Fruit fly (Drosophila melanogaster) whole organism, embryonic: ENCODE results near the gene Cpr78Ca.

ENCODE experiments used
- Asciz ChIP-seq: fragments of 200-800 bp; sonication (Bioruptor generic); optimal IDR thresholded peaks from 2 replicates; lab custom pipeline; 2017; ENCODE audit warnings: missing biosample characterization, mild to moderate bottlenecking, missing genetic modification characterization, missing genetic modification reagents
- Bteb2 ChIP-seq: fragments of 200-800 bp; sonication (Bioruptor generic); optimal IDR thresholded peaks from 2 replicates; lab custom pipeline; 2016; ENCODE audit warnings: missing biosample characterization, missing genetic modification characterization
- CG10147 ChIP-seq: fragments of 200-800 bp; sonication (Bioruptor generic); optimal IDR thresholded peaks from 2 replicates; lab custom pipeline; 2019; ENCODE audit warnings: missing biosample characterization, mild to moderate bottlenecking, missing genetic modification characterization, moderate library complexity
- CG11093 ChIP-seq: fragments of 200-800 bp; sonication (Bioruptor generic); IDR thresholded peaks from 3 replicates; pipeline ENCODE4 v1.3.6; 2022; ENCODE audit warnings: missing biosample characterization, missing genetic modification characterization
- CG15073 ChIP-seq: fragments of 200-800 bp; sonication (Bioruptor generic); optimal IDR thresholded peaks from 2 replicates; lab custom pipeline; 2016; ENCODE audit warnings: missing biosample characterization, missing genetic modification characterization
- CG31224 ChIP-seq: fragments of 200-800 bp; sonication (Bioruptor generic); IDR thresholded peaks from 2 replicates; pipeline ENCODE4 v1.3.6; 2022; ENCODE audit warnings: missing biosample characterization, missing genetic modification characterization
- CG3163 ChIP-seq: fragments of 200-800 bp; sonication (Bioruptor generic); optimal IDR thresholded peaks from 3 replicates; lab custom pipeline; 2016; ENCODE audit warnings: missing biosample characterization, missing genetic modification characterization
- CG4404 ChIP-seq: fragments of 200-800 bp; sonication (Bioruptor generic); IDR thresholded peaks from 2 replicates; pipeline ENCODE4 v1.3.6; 2022; ENCODE audit warnings: missing biosample characterization, missing genetic modification characterization
- CG4424 ChIP-seq: fragments of 200-800 bp; sonication (Bioruptor generic); optimal IDR thresholded peaks from 3 replicates; lab custom pipeline; 2016; ENCODE audit warnings: missing biosample characterization, missing genetic modification characterization
- CG4707 ChIP-seq: fragments of 200-800 bp; sonication (Bioruptor generic); optimal IDR thresholded peaks from 2 replicates; lab custom pipeline; 2018; ENCODE audit warnings: missing biosample characterization, mild to moderate bottlenecking, missing genetic modification characterization, moderate library complexity
- CG7745 ChIP-seq: fragments of 200-800 bp; sonication (Bioruptor generic); optimal IDR thresholded peaks from 2 replicates; lab custom pipeline; 2018; ENCODE audit warnings: missing biosample characterization, mild to moderate bottlenecking, missing genetic modification characterization, moderate library complexity
- CG7928 ChIP-seq: fragments of 200-800 bp; sonication (Bioruptor generic); optimal IDR thresholded peaks from 2 replicates; lab custom pipeline; 2017; ENCODE audit warnings: missing biosample characterization, mild to moderate bottlenecking, missing genetic modification characterization
- CG8944 ChIP-seq: fragments of 200-800 bp; sonication (Bioruptor generic); optimal IDR thresholded peaks from 3 replicates; lab custom pipeline; 2016; ENCODE audit warnings: missing biosample characterization, missing genetic modification characterization
- CG9437 ChIP-seq: fragments of 200-800 bp; sonication (Bioruptor generic); optimal IDR thresholded peaks from 2 replicates; lab custom pipeline; 2018; ENCODE audit warnings: missing biosample characterization, mild to moderate bottlenecking, missing genetic modification characterization
- D19B ChIP-seq: fragments of 200-800 bp; sonication (Bioruptor generic); optimal IDR thresholded peaks from 2 replicates; lab custom pipeline; 2017; ENCODE audit warnings: missing biosample characterization, mild to moderate bottlenecking, missing genetic modification characterization
- Dad ChIP-seq: fragments of 200-800 bp; sonication (Bioruptor generic); optimal IDR thresholded peaks from 3 replicates; lab custom pipeline; 2016; ENCODE audit warnings: missing biosample characterization, missing genetic modification characterization
- H15 ChIP-seq: fragments of 200-800 bp; sonication (Bioruptor generic); IDR thresholded peaks from 3 replicates; pipeline ENCODE4 v1.3.6; 2022; ENCODE audit warnings: missing biosample characterization, missing genetic modification characterization
- HLHmδ ChIP-seq: fragments of 200-800 bp; sonication (Bioruptor generic); optimal IDR thresholded peaks from 2 replicates; lab custom pipeline; 2018; ENCODE audit warnings: missing biosample characterization, mild to moderate bottlenecking, missing genetic modification characterization, moderate library complexity
- Hand ChIP-seq: fragments of 200-800 bp; sonication (Bioruptor generic); optimal IDR thresholded peaks from 2 replicates; lab custom pipeline; 2017; ENCODE audit warnings: mild to moderate bottlenecking, missing biosample characterization, missing genetic modification reagents, missing genetic modification characterization
- Hey ChIP-seq: fragments of 200-800 bp; sonication (Bioruptor generic); optimal IDR thresholded peaks from 3 replicates; lab custom pipeline; 2018; ENCODE audit warnings: missing biosample characterization, mild to moderate bottlenecking, missing genetic modification characterization
- Hr3 ChIP-seq: fragments of 200-800 bp; sonication (Bioruptor generic); optimal IDR thresholded peaks from 3 replicates; lab custom pipeline; 2016; ENCODE audit warnings: missing biosample characterization, missing genetic modification characterization
- MESR4 ChIP-seq: fragments of 200-800 bp; sonication (Bioruptor generic); optimal IDR thresholded peaks from 2 replicates; lab custom pipeline; 2018; ENCODE audit warnings: missing biosample characterization, mild to moderate bottlenecking, missing genetic modification characterization, moderate library complexity
- MTF-1 ChIP-seq: fragments of 200-800 bp; sonication (Bioruptor generic); optimal IDR thresholded peaks from 2 replicates; lab custom pipeline; 2018; ENCODE audit warnings: missing biosample characterization, mild to moderate bottlenecking, missing genetic modification characterization, borderline replicate concordance
- Med ChIP-seq: fragments of 200-800 bp; sonication (Bioruptor generic); peaks from one replicate; lab custom pipeline; 2016; ENCODE audit warnings: missing biosample characterization, missing genetic modification characterization, mild to moderate bottlenecking, inconsistent platforms, moderate library complexity
- Mes4 ChIP-seq: fragments of 200-800 bp; sonication (Bioruptor generic); optimal IDR thresholded peaks from 2 replicates; lab custom pipeline; 2016; ENCODE audit warnings: missing biosample characterization, missing genetic modification characterization
- Pdp1 ChIP-seq, 2 experiments: fragments of 200-800 bp; sonication (Bioruptor generic); optimal IDR thresholded peaks; 3 replicates each; lab custom pipeline; 2016; ENCODE audit warnings: missing biosample characterization in 2 of 2, missing genetic modification characterization in 2 of 2, mild to moderate bottlenecking in 1 of 2, moderate library complexity in 1 of 2
- Poxn ChIP-seq: fragments of 200-800 bp; sonication (Bioruptor generic); IDR thresholded peaks from 2 replicates; pipeline ENCODE4 v1.3.6; 2022; ENCODE audit warnings: missing biosample characterization, missing genetic modification characterization
- Spps ChIP-seq: fragments of 200-800 bp; sonication (Bioruptor generic); optimal IDR thresholded peaks from 2 replicates; lab custom pipeline; 2018; ENCODE audit warnings: missing biosample characterization, mild to moderate bottlenecking, missing genetic modification characterization
- Sry-δ ChIP-seq: fragments of 200-800 bp; sonication (Bioruptor generic); optimal IDR thresholded peaks from 2 replicates; lab custom pipeline; 2016; ENCODE audit warnings: missing biosample characterization, missing genetic modification characterization
- al ChIP-seq: fragments of 200-800 bp; sonication (Bioruptor generic); IDR thresholded peaks from 2 replicates; pipeline ENCODE4 v1.3.6; 2022; ENCODE audit warnings: missing biosample characterization, missing genetic modification characterization
- ash1 ChIP-seq: fragments of 200-800 bp; sonication (Bioruptor generic); optimal IDR thresholded peaks from 2 replicates; lab custom pipeline; 2018; ENCODE audit warnings: missing biosample characterization, mild to moderate bottlenecking, missing genetic modification characterization
- bcd ChIP-seq: fragments of 200-800 bp; sonication (Bioruptor generic); optimal IDR thresholded peaks from 2 replicates; lab custom pipeline; 2017; ENCODE audit warnings: missing biosample characterization, mild to moderate bottlenecking, missing genetic modification characterization
- bsh ChIP-seq, 2 experiments: fragments of 200-800 bp; sonication (Bioruptor generic); optimal IDR thresholded peaks; 2 replicates each; lab custom pipeline; 2017 to 2018; ENCODE audit warnings: mild to moderate bottlenecking in 2 of 2, missing biosample characterization in 2 of 2, missing genetic modification characterization in 2 of 2, moderate library complexity in 1 of 2
- cad ChIP-seq: fragments of >200 bp; optimal IDR thresholded peaks from 2 replicates; lab custom pipeline; 2017; ENCODE audit warnings: missing biosample characterization, missing genetic modification characterization
- ci ChIP-seq: fragments of 200-800 bp; sonication (Bioruptor generic); IDR thresholded peaks from 3 replicates; pipeline ENCODE4 v1.3.6; 2022; ENCODE audit warnings: missing biosample characterization, missing genetic modification characterization
- dati ChIP-seq: fragments of 200-800 bp; sonication (Bioruptor generic); IDR thresholded peaks from 2 replicates; pipeline ENCODE4 v1.3.6; 2022; ENCODE audit warnings: missing biosample characterization, missing genetic modification characterization
- ems ChIP-seq: fragments of 200-800 bp; sonication (Bioruptor generic); optimal IDR thresholded peaks from 3 replicates; lab custom pipeline; 2016; ENCODE audit warnings: missing biosample characterization, missing genetic modification characterization
- fd102C ChIP-seq: fragments of 200-800 bp; sonication (Bioruptor generic); optimal IDR thresholded peaks from 2 replicates; lab custom pipeline; 2018; ENCODE audit warnings: missing biosample characterization, mild to moderate bottlenecking, missing genetic modification characterization, moderate library complexity
- insv ChIP-seq, 2 experiments: fragments of 200-800 bp; sonication (Bioruptor generic); optimal IDR thresholded peaks; 3 replicates each; lab custom pipeline; 2016 to 2018; ENCODE audit warnings: missing biosample characterization in 2 of 2, missing genetic modification characterization in 2 of 2
- maf-S ChIP-seq: fragments of 200-800 bp; sonication (Bioruptor generic); optimal IDR thresholded peaks from 2 replicates; lab custom pipeline; 2016; ENCODE audit warnings: missing biosample characterization, missing genetic modification characterization
- scrt ChIP-seq: fragments of 200-800 bp; sonication (Bioruptor generic); optimal IDR thresholded peaks from 2 replicates; lab custom pipeline; 2018; ENCODE audit warnings: missing biosample characterization, mild to moderate bottlenecking, missing genetic modification characterization, moderate library complexity
- seq ChIP-seq: fragments of 200-800 bp; sonication (Bioruptor generic); IDR thresholded peaks from 2 replicates; pipeline ENCODE4 v1.3.6; 2022; ENCODE audit warnings: missing biosample characterization, missing genetic modification characterization
- slou ChIP-seq: fragments of 200-800 bp; sonication (Bioruptor generic); optimal IDR thresholded peaks from 3 replicates; lab custom pipeline; 2016; ENCODE audit warnings: missing biosample characterization, missing genetic modification characterization
- slp2 ChIP-seq: fragments of 200-800 bp; sonication (Bioruptor generic); optimal IDR thresholded peaks from 2 replicates; lab custom pipeline; 2016; ENCODE audit warnings: missing biosample characterization, missing genetic modification characterization
- tin ChIP-seq: fragments of 200-800 bp; sonication (Bioruptor generic); optimal IDR thresholded peaks from 3 replicates; lab custom pipeline; 2016; ENCODE audit warnings: missing biosample characterization, missing genetic modification characterization
- yki ChIP-seq: fragments of >200 bp; optimal IDR thresholded peaks from 3 replicates; lab custom pipeline; 2018
- z ChIP-seq: fragments of 200-800 bp; sonication (Bioruptor generic); IDR thresholded peaks from 3 replicates; pipeline ENCODE4 v1.3.6; 2022; ENCODE audit warnings: missing biosample characterization, missing genetic modification characterization
- zen ChIP-seq: fragments of 200-800 bp; sonication (Bioruptor generic); optimal IDR thresholded peaks from 3 replicates; lab custom pipeline; 2018; ENCODE audit warnings: missing biosample characterization, mild to moderate bottlenecking, missing genetic modification characterization, moderate library complexity

Cpr78Ca gene

dm6 chr3L:21276296-21277257, 16.0 kb downstream of the Cpr78Ca start:
- TF ChIP-seq ash1 (no peak), insv (GFP tag; optimal IDR thresholded peaks at IDR 0.05; lab: Kevin White, UChicago) (peak; percentile 4 to 31), al (GFP tag; lab: Robert Waterston, UW) (peak; percentile 19; the same call in 1 of the 2 replicates), tin (GFP tag; lab: Kevin White, UChicago) (peak; percentile 32), CG31224 (GFP tag; lab: Robert Waterston, UW) (peak; percentile 30; the same call in 1 of the 2 replicates), Med (GFP tag; lab: Kevin White, UChicago) (peak; percentile 69), Hand (GFP tag; lab: Kevin White, UChicago) (peak; percentile 21), cad (GFP tag; lab: Kevin White, UChicago) (peak; percentile 75), Dad (GFP tag; lab: Kevin White, UChicago) (peak; percentile 29), seq (GFP tag; lab: Robert Waterston, UW) (0 out of 2 replicates have a peak, but pooled peaks have one; percentile 11), Sry-δ (GFP tag; lab: Kevin White, UChicago) (peak; percentile 12), bcd (GFP tag; lab: Kevin White, UChicago) (peak; percentile 66), Spps (tag; lab: Kevin White, UChicago) (peak; percentile 27), Poxn (no peak), maf-S (GFP tag; lab: Kevin White, UChicago) (peak; percentile 37), D19B (GFP tag; lab: Kevin White, UChicago) (peak; percentile 18), zen (tag; lab: Kevin White, UChicago) (peak; percentile 19), slou (GFP tag; lab: Kevin White, UChicago) (no peak), slp2 (GFP tag; lab: Kevin White, UChicago) (peak; percentile 48), CG11093 (GFP tag; lab: Robert Waterston, UW) (0 out of 3 replicates have a peak, but pooled peaks have one; percentile 18), CG7745 (tag; lab: Kevin White, UChicago) (no peak), dati (no peak), CG4424 (peak; percentile 52), CG4707 (GFP tag; lab: Kevin White, UChicago) (peak; percentile 11), CG10147 (peak; percentile 41), CG7928 (GFP tag; lab: Kevin White, UChicago) (peak; percentile 8), CG8944 (peak; percentile 61), scrt (GFP tag; lab: Kevin White, UChicago) (peak; percentile 41), bsh (GFP tag; optimal IDR thresholded peaks at IDR 0.05; lab: Kevin White, UChicago) (peak in 1 of 2 experiments; percentile 41), MESR4 (no peak), ems (GFP tag; lab: Kevin White, UChicago) (peak; percentile 40), z (GFP tag; lab: Robert Waterston, UW) (peak; percentile 86), CG4404 (peak; percentile 50; the same call in 1 of the 2 replicates), H15 (GFP tag; lab: Robert Waterston, UW) (0 out of 3 replicates have a peak, but pooled peaks have one; percentile 6), Asciz (GFP tag; lab: Kevin White, UChicago) (peak; percentile 73), HLHmδ (no peak), CG9437 (GFP tag; lab: Kevin White, UChicago) (peak; percentile 73), Pdp1 (GFP tag; optimal IDR thresholded peaks at IDR 0.05; lab: Kevin White, UChicago) (peak; percentile 74 to 78), Hr3 (GFP tag; lab: Kevin White, UChicago) (peak; percentile 47), Bteb2 (GFP tag; lab: Kevin White, UChicago) (peak; percentile 61), Hey (tag; lab: Kevin White, UChicago) (no peak), Mes4 (GFP tag; lab: Kevin White, UChicago) (no peak), ci (GFP tag; lab: Robert Waterston, UW) (peak; percentile 43; the same call in 2 of the 3 replicates), fd102C (peak; percentile 38), CG3163 (GFP tag; lab: Kevin White, UChicago) (peak; percentile 87), CG15073 (GFP tag; lab: Kevin White, UChicago) (peak; percentile 3), yki (lab: Kevin White, UChicago) (no peak), MTF-1 (GFP tag; lab: Kevin White, UChicago) (peak; percentile 1)
